Fruit fly (Drosophila melanogaster) whole organism, pupa: Measurements from ENCODE around the gene Scox.

ENCODE experiments used
- CG12605 ChIP-seq: fragments of 200-800 bp; sonication (Bioruptor generic); IDR thresholded peaks from 2 replicates; pipeline ENCODE4 v1.3.6; 2022; ENCODE audit warnings: missing biosample characterization, missing genetic modification characterization
- CG13204 ChIP-seq: fragments of 200-800 bp; sonication (Bioruptor generic); optimal IDR thresholded peaks from 2 replicates; lab custom pipeline; 2018; ENCODE audit warnings: missing biosample characterization, mild to moderate bottlenecking, missing genetic modification characterization, moderate library complexity
- CG14655 ChIP-seq: fragments of 200-800 bp; sonication (Bioruptor generic); optimal IDR thresholded peaks from 3 replicates; lab custom pipeline; 2017; ENCODE audit warnings: mild to moderate bottlenecking, missing biosample characterization, missing genetic modification reagents, missing genetic modification characterization
- CG17806 ChIP-seq: fragments of 200-800 bp; sonication (Bioruptor generic); optimal IDR thresholded peaks from 2 replicates; lab custom pipeline; 2018; ENCODE audit warnings: missing biosample characterization, mild to moderate bottlenecking, missing genetic modification characterization, moderate library complexity
- CG4496 ChIP-seq: fragments of 200-800 bp; sonication (Bioruptor generic); IDR thresholded peaks from 3 replicates; pipeline ENCODE4 v1.3.6; 2022; ENCODE audit warnings: missing biosample characterization, missing genetic modification characterization
- CG8301 ChIP-seq: fragments of 200-800 bp; sonication (Bioruptor generic); optimal IDR thresholded peaks from 2 replicates; lab custom pipeline; 2018; ENCODE audit warnings: missing biosample characterization, mild to moderate bottlenecking, missing genetic modification characterization
- D1 ChIP-seq: fragments of 200-800 bp; sonication (Bioruptor generic); optimal IDR thresholded peaks from 2 replicates; lab custom pipeline; 2018; ENCODE audit warnings: missing biosample characterization, mild to moderate bottlenecking, missing genetic modification characterization, moderate library complexity
- EcR ChIP-seq: fragments of 200-800 bp; sonication (Bioruptor generic); optimal IDR thresholded peaks from 3 replicates; lab custom pipeline; 2019; ENCODE audit warnings: missing biosample characterization, missing genetic modification characterization, mild to moderate bottlenecking, moderate library complexity, missing genetic modification reagents
- Pif1A ChIP-seq: fragments of 200-800 bp; sonication (Bioruptor generic); optimal IDR thresholded peaks from 3 replicates; lab custom pipeline; 2016; ENCODE audit warnings: missing biosample characterization, missing genetic modification characterization
- Snoo ChIP-seq: fragments of 200-800 bp; sonication (Bioruptor generic); optimal IDR thresholded peaks from 3 replicates; lab custom pipeline; 2017; ENCODE audit warnings: missing biosample characterization, mild to moderate bottlenecking, missing genetic modification characterization, inconsistent platforms
- gl ChIP-seq: fragments of 200-800 bp; sonication (Bioruptor generic); optimal IDR thresholded peaks from 2 replicates; lab custom pipeline; 2018; ENCODE audit warnings: missing biosample characterization, mild to moderate bottlenecking, missing genetic modification characterization

- TF ChIP-seq EcR: no peak
- TF ChIP-seq CG12605: no peak
- TF ChIP-seq CG4496 (GFP tag; lab: Robert Waterston, UW): no peak
- no peak for TF ChIP-seq CG8301 (tag; lab: Kevin White, UChicago)
- TF ChIP-seq Pif1A (GFP tag; lab: Kevin White, UChicago): no peak
- no peak for TF ChIP-seq Snoo
- no peak for TF ChIP-seq D1 (tag; lab: Kevin White, UChicago)
- no peak for TF ChIP-seq CG14655 (GFP tag; lab: Kevin White, UChicago)
- TF ChIP-seq CG13204 (GFP tag; lab: Kevin White, UChicago): no peak
- no peak for TF ChIP-seq gl
- no peak for TF ChIP-seq CG17806 (tag; lab: Kevin White, UChicago)
Measured at dm6 chr2L:5002031-5002430, 33.3 kb upstream of the Scox start.
